Fruit fly (Drosophila melanogaster) whole organism, embryonic: ENCODE data around the gene TfIIFbeta.
A peak's percentile ranks its signal among the peaks of the same experiment; 100 is the strongest.

Experiments used
- CG1529 ChIP-seq: fragments of 200-800 bp; sonication (Bioruptor generic); optimal IDR thresholded peaks from 3 replicates; lab custom pipeline; 2018; ENCODE audit warnings: missing biosample characterization, missing genetic modification characterization
- CG2202 ChIP-seq: fragments of 200-800 bp; sonication (Bioruptor generic); optimal IDR thresholded peaks from 2 replicates; lab custom pipeline; 2018; ENCODE audit warnings: missing biosample characterization, mild to moderate bottlenecking, missing genetic modification characterization
- CG31224 ChIP-seq: fragments of 200-800 bp; sonication (Bioruptor generic); IDR thresholded peaks from 2 replicates; pipeline ENCODE4 v1.3.6; 2022; ENCODE audit warnings: missing biosample characterization, missing genetic modification characterization
- Drgx ChIP-seq: fragments of 200-800 bp; sonication (Bioruptor generic); IDR thresholded peaks from 2 replicates; pipeline ENCODE4 v1.3.6; 2022; ENCODE audit warnings: missing biosample characterization, missing genetic modification characterization
- Lhr ChIP-seq: fragments of 200-800 bp; sonication (Bioruptor generic); optimal IDR thresholded peaks from 3 replicates; lab custom pipeline; 2017; ENCODE audit warnings: mild to moderate bottlenecking, missing biosample characterization, missing genetic modification reagents, missing genetic modification characterization
- ase ChIP-seq: fragments of 200-800 bp; sonication (Bioruptor generic); IDR thresholded peaks from 3 replicates; pipeline ENCODE4 v1.3.6; 2022; ENCODE audit warnings: missing biosample characterization, missing genetic modification characterization
- danr ChIP-seq: fragments of 200-800 bp; sonication (Bioruptor generic); IDR thresholded peaks from 2 replicates; pipeline ENCODE4 v1.3.6; 2022; ENCODE audit warnings: missing biosample characterization, missing genetic modification characterization
- gro ChIP-seq: fragments of 200-800 bp; sonication (Bioruptor generic); optimal IDR thresholded peaks from 2 replicates; lab custom pipeline; 2016; ENCODE audit warnings: missing biosample characterization, missing genetic modification characterization
- mam ChIP-seq: fragments of 200-800 bp; sonication (Bioruptor generic); optimal IDR thresholded peaks from 3 replicates; lab custom pipeline; 2016; ENCODE audit warnings: missing biosample characterization, missing genetic modification characterization
- phol ChIP-seq: fragments of 200-800 bp; sonication (Bioruptor generic); optimal IDR thresholded peaks from 3 replicates; lab custom pipeline; 2018; ENCODE audit warnings: missing biosample characterization, mild to moderate bottlenecking, missing genetic modification characterization, moderate library complexity
- wdn ChIP-seq: fragments of 200-800 bp; sonication (Bioruptor generic); IDR thresholded peaks from 2 replicates; pipeline ENCODE4 v1.3.6; 2022; ENCODE audit warnings: missing biosample characterization, missing genetic modification characterization

dm6 chr3R:10761980-10762379 is 5.6 kb downstream of the TfIIFbeta start:
- no peak for TF ChIP-seq mam (GFP tag; lab: Kevin White, UChicago)
- TF ChIP-seq gro: peak; percentile 18
- TF ChIP-seq CG2202 (tag; lab: Kevin White, UChicago): no peak
- no peak for TF ChIP-seq ase (GFP tag; lab: Robert Waterston, UW)
- no peak for TF ChIP-seq phol
- no peak for TF ChIP-seq danr (GFP tag; lab: Robert Waterston, UW)
- no peak for TF ChIP-seq Drgx (GFP tag; lab: Robert Waterston, UW)
- TF ChIP-seq wdn: no peak
- TF ChIP-seq CG1529: no peak
- TF ChIP-seq CG31224 (GFP tag; lab: Robert Waterston, UW): no peak
- no peak for TF ChIP-seq Lhr (GFP tag; lab: Kevin White, UChicago)
